Fruit fly (Drosophila melanogaster) whole organism, embryonic: ENCODE results near the gene CG9782.
A peak's percentile ranks its signal among the peaks of the same experiment; 100 is the strongest.

ENCODE experiments used
- ATbp ChIP-seq: fragments of 200-800 bp; sonication (Bioruptor generic); optimal IDR thresholded peaks from 2 replicates; lab custom pipeline; 2017; ENCODE audit warnings: missing biosample characterization, mild to moderate bottlenecking, missing genetic modification characterization, missing genetic modification reagents
- Antp ChIP-seq: fragments of 200-800 bp; sonication (Bioruptor generic); optimal IDR thresholded peaks from 3 replicates; lab custom pipeline; 2016; ENCODE audit warnings: missing biosample characterization, missing genetic modification characterization
- BEAF-32 ChIP-seq: fragments of 200-800 bp; sonication (Bioruptor generic); optimal IDR thresholded peaks from 3 replicates; lab custom pipeline; 2017; ENCODE audit warnings: missing biosample characterization, missing genetic modification characterization, mild to moderate bottlenecking, moderate library complexity, missing genetic modification reagents
- Bdp1 ChIP-seq: fragments of 200-800 bp; sonication (Bioruptor generic); optimal IDR thresholded peaks from 3 replicates; lab custom pipeline; 2016; ENCODE audit warnings: missing biosample characterization, missing genetic modification characterization
- CG11504 ChIP-seq: fragments of 200-800 bp; sonication (Bioruptor generic); optimal IDR thresholded peaks from 3 replicates; lab custom pipeline; 2019; ENCODE audit warnings: missing biosample characterization, mild to moderate bottlenecking, missing genetic modification characterization, moderate library complexity
- CG11696 ChIP-seq: fragments of 200-800 bp; sonication (Bioruptor generic); IDR thresholded peaks from 2 replicates; pipeline ENCODE4 v1.3.6; 2022; ENCODE audit warnings: missing biosample characterization, missing genetic modification characterization
- CG12942 ChIP-seq: fragments of 200-800 bp; sonication (Bioruptor generic); optimal IDR thresholded peaks from 3 replicates; lab custom pipeline; 2016; ENCODE audit warnings: missing biosample characterization, missing genetic modification characterization
- CG13775 ChIP-seq: fragments of 200-800 bp; sonication (Bioruptor generic); optimal IDR thresholded peaks from 3 replicates; lab custom pipeline; 2017; ENCODE audit warnings: missing biosample characterization, mild to moderate bottlenecking, missing genetic modification characterization
- CG13894 ChIP-seq: fragments of 200-800 bp; sonication (Bioruptor generic); optimal IDR thresholded peaks from 3 replicates; lab custom pipeline; 2018; ENCODE audit warnings: missing biosample characterization, mild to moderate bottlenecking, missing genetic modification characterization, moderate library complexity
- CG15601 ChIP-seq: fragments of 200-800 bp; sonication (Bioruptor generic); optimal IDR thresholded peaks from 3 replicates; lab custom pipeline; 2019; ENCODE audit warnings: missing biosample characterization, mild to moderate bottlenecking, missing genetic modification characterization, moderate library complexity
- CG1603 ChIP-seq: fragments of 200-800 bp; sonication (Bioruptor generic); optimal IDR thresholded peaks from 2 replicates; lab custom pipeline; 2019; ENCODE audit warnings: missing biosample characterization, mild to moderate bottlenecking, missing genetic modification characterization, moderate library complexity
- CG17361 ChIP-seq: fragments of 200-800 bp; sonication (Bioruptor generic); IDR thresholded peaks from 3 replicates; pipeline ENCODE4 v1.3.6; 2022; ENCODE audit warnings: missing biosample characterization, missing genetic modification characterization
- CG18262 ChIP-seq: fragments of 200-800 bp; optimal IDR thresholded peaks from 3 replicates; lab custom pipeline; 2019; ENCODE audit warnings: missing biosample characterization, mild to moderate bottlenecking, missing genetic modification characterization, moderate library complexity
- CG18599 ChIP-seq: fragments of 200-800 bp; sonication (Bioruptor generic); optimal IDR thresholded peaks from 3 replicates; lab custom pipeline; 2017; ENCODE audit warnings: missing biosample characterization, missing genetic modification characterization, mild to moderate bottlenecking, moderate library complexity, missing genetic modification reagents
- CG2116 ChIP-seq: fragments of 200-800 bp; sonication (Bioruptor generic); optimal IDR thresholded peaks from 3 replicates; lab custom pipeline; 2018; ENCODE audit warnings: missing biosample characterization, mild to moderate bottlenecking, missing genetic modification characterization
- CG4424 ChIP-seq: fragments of 200-800 bp; sonication (Bioruptor generic); optimal IDR thresholded peaks from 3 replicates; lab custom pipeline; 2016; ENCODE audit warnings: missing biosample characterization, missing genetic modification characterization
- CG4730 ChIP-seq: fragments of 200-800 bp; sonication (Bioruptor generic); IDR thresholded peaks from 2 replicates; pipeline ENCODE4 v1.3.6; 2022; ENCODE audit warnings: missing biosample characterization, missing genetic modification characterization
- CG6689 ChIP-seq: fragments of 200-800 bp; sonication (Bioruptor generic); IDR thresholded peaks from 2 replicates; pipeline ENCODE4 v1.3.6; 2022; ENCODE audit warnings: missing biosample characterization, missing genetic modification characterization
- CG7786 ChIP-seq: fragments of 200-800 bp; sonication (Bioruptor generic); optimal IDR thresholded peaks from 2 replicates; lab custom pipeline; 2016; ENCODE audit warnings: missing biosample characterization, missing genetic modification characterization
- CG7963 ChIP-seq: fragments of 200-800 bp; sonication (Bioruptor generic); IDR thresholded peaks from 3 replicates; pipeline ENCODE4 v1.3.6; 2022; ENCODE audit warnings: missing biosample characterization, missing genetic modification characterization; ENCODE audit not compliant: partially characterized antibody
- CG8359 ChIP-seq: fragments of 200-800 bp; sonication (Bioruptor generic); optimal IDR thresholded peaks from 2 replicates; lab custom pipeline; 2017; ENCODE audit warnings: missing biosample characterization, mild to moderate bottlenecking, missing genetic modification characterization, borderline replicate concordance
- CG8478 ChIP-seq: fragments of >200 bp; optimal IDR thresholded peaks from 2 replicates; lab custom pipeline; 2018
- CG9215 ChIP-seq: fragments of 200-800 bp; sonication (Bioruptor generic); IDR thresholded peaks from 2 replicates; pipeline ENCODE4 v1.3.6; 2022; ENCODE audit warnings: missing biosample characterization, missing genetic modification characterization
- HHEX ChIP-seq: fragments of 200-800 bp; sonication (Bioruptor generic); optimal IDR thresholded peaks from 3 replicates; lab custom pipeline; 2017; ENCODE audit warnings: missing biosample characterization, mild to moderate bottlenecking, missing genetic modification characterization, missing genetic modification reagents
- Hr3 ChIP-seq: fragments of 200-800 bp; sonication (Bioruptor generic); optimal IDR thresholded peaks from 3 replicates; lab custom pipeline; 2016; ENCODE audit warnings: missing biosample characterization, missing genetic modification characterization
- Med ChIP-seq: fragments of 200-800 bp; sonication (Bioruptor generic); peaks from one replicate; lab custom pipeline; 2016; ENCODE audit warnings: missing biosample characterization, missing genetic modification characterization, mild to moderate bottlenecking, inconsistent platforms, moderate library complexity
- Rfx ChIP-seq: fragments of 200-800 bp; sonication (Bioruptor generic); IDR thresholded peaks from 2 replicates; pipeline ENCODE4 v1.3.6; 2022; ENCODE audit warnings: missing biosample characterization, missing genetic modification characterization
- Trl ChIP-seq, 3 experiments: fragments of >200 bp in 2 of 3; fragments of 200-800 bp in 1 of 3; sonication (Bioruptor generic) in 1 of 3; optimal IDR thresholded peaks; 2 replicates in 1 of 3; 3 replicates in 2 of 3; lab custom pipeline; 2016 to 2017; ENCODE audit warnings: missing biosample characterization in 1 of 3, missing genetic modification characterization in 1 of 3
- Xbp1 ChIP-seq: fragments of 200-800 bp; sonication (Bioruptor generic); optimal IDR thresholded peaks from 3 replicates; lab custom pipeline; 2016; ENCODE audit warnings: missing biosample characterization, mild to moderate bottlenecking, missing genetic modification characterization
- YL-1 ChIP-seq: fragments of 200-800 bp; sonication (Bioruptor generic); optimal IDR thresholded peaks from 3 replicates; lab custom pipeline; 2017; ENCODE audit warnings: missing biosample characterization, mild to moderate bottlenecking, missing genetic modification characterization
- az2 ChIP-seq: fragments of 200-800 bp; sonication (Bioruptor generic); optimal IDR thresholded peaks from 3 replicates; lab custom pipeline; 2016; ENCODE audit warnings: missing biosample characterization, missing genetic modification characterization
- bab2 ChIP-seq: fragments of 200-800 bp; sonication (Bioruptor generic); optimal IDR thresholded peaks from 2 replicates; lab custom pipeline; 2016; ENCODE audit warnings: missing biosample characterization, missing genetic modification characterization
- cas ChIP-seq: fragments of 200-800 bp; sonication (Bioruptor generic); IDR thresholded peaks from 2 replicates; pipeline ENCODE4 v1.3.6; 2022; ENCODE audit warnings: missing biosample characterization, missing genetic modification characterization
- chif ChIP-seq, 2 experiments: fragments of 200-800 bp; sonication (Bioruptor generic); optimal IDR thresholded peaks; 3 replicates each; lab custom pipeline; 2016; ENCODE audit warnings: missing biosample characterization in 2 of 2, missing genetic modification characterization in 2 of 2
- danr ChIP-seq: fragments of 200-800 bp; sonication (Bioruptor generic); IDR thresholded peaks from 2 replicates; pipeline ENCODE4 v1.3.6; 2022; ENCODE audit warnings: missing biosample characterization, missing genetic modification characterization
- disco-r ChIP-seq: fragments of 200-800 bp; sonication (Bioruptor generic); optimal IDR thresholded peaks from 2 replicates; lab custom pipeline; 2016; ENCODE audit warnings: missing biosample characterization, missing genetic modification characterization
- dmrt99B ChIP-seq: fragments of 200-800 bp; sonication (Bioruptor generic); optimal IDR thresholded peaks from 2 replicates; lab custom pipeline; 2018; ENCODE audit warnings: missing biosample characterization, mild to moderate bottlenecking, missing genetic modification characterization, moderate library complexity
- gce ChIP-seq: fragments of 200-800 bp; sonication (Bioruptor generic); IDR thresholded peaks from 3 replicates; pipeline ENCODE4 v1.3.6; 2022; ENCODE audit warnings: missing biosample characterization, missing genetic modification characterization
- gem ChIP-seq: fragments of 200-800 bp; sonication (Bioruptor generic); optimal IDR thresholded peaks from 2 replicates; lab custom pipeline; 2019; ENCODE audit warnings: missing biosample characterization, mild to moderate bottlenecking, missing genetic modification characterization, moderate library complexity
- gsb ChIP-seq: fragments of 200-800 bp; sonication (Bioruptor generic); IDR thresholded peaks from 2 replicates; pipeline ENCODE4 v1.3.6; 2022; ENCODE audit warnings: missing biosample characterization, missing genetic modification characterization
- her ChIP-seq: fragments of 200-800 bp; sonication (Bioruptor generic); optimal IDR thresholded peaks from 2 replicates; lab custom pipeline; 2016; ENCODE audit warnings: missing biosample characterization, missing genetic modification characterization
- hth ChIP-seq: fragments of >200 bp; optimal IDR thresholded peaks from 2 replicates; lab custom pipeline; 2017; ENCODE audit warnings: inconsistent platforms
- knrl ChIP-seq: fragments of 200-800 bp; sonication (Bioruptor generic); IDR thresholded peaks from 3 replicates; pipeline ENCODE4 v1.3.6; 2022; ENCODE audit warnings: missing biosample characterization, missing genetic modification characterization; ENCODE audit not compliant: partially characterized antibody
- nau ChIP-seq: fragments of 200-800 bp; sonication (Bioruptor generic); optimal IDR thresholded peaks from 3 replicates; lab custom pipeline; 2017; ENCODE audit warnings: missing biosample characterization, mild to moderate bottlenecking, missing genetic modification characterization, missing genetic modification reagents
- pan ChIP-seq, 4 experiments: fragments of >200 bp in 3 of 4; fragments of 200-800 bp in 1 of 4; sonication (Bioruptor generic) in 1 of 4; optimal IDR thresholded peaks in 3 of 4; IDR thresholded peaks in 1 of 4; 2 replicates each; pipeline versions ENCODE4 v1.3.6 to Lab custom; 2017 to 2022; ENCODE audit warnings: missing biosample characterization in 2 of 4, missing genetic modification characterization in 2 of 4, mixed read lengths in 1 of 4
- pzg ChIP-seq: fragments of 200-800 bp; sonication (Bioruptor generic); optimal IDR thresholded peaks from 3 replicates; lab custom pipeline; 2018; ENCODE audit warnings: missing biosample characterization, mild to moderate bottlenecking, missing genetic modification characterization, moderate library complexity
- rib ChIP-seq: fragments of 200-800 bp; sonication (Bioruptor generic); IDR thresholded peaks from 2 replicates; pipeline ENCODE4 v1.3.6; 2022; ENCODE audit warnings: missing biosample characterization, missing genetic modification characterization
- sr ChIP-seq: fragments of 200-800 bp; sonication (Bioruptor generic); IDR thresholded peaks from 3 replicates; pipeline ENCODE4 v1.3.6; 2022; ENCODE audit warnings: missing biosample characterization, missing genetic modification characterization
- vvl ChIP-seq: fragments of 200-800 bp; sonication (Bioruptor generic); IDR thresholded peaks from 2 replicates; pipeline ENCODE4 v1.3.6; 2022; ENCODE audit warnings: missing biosample characterization, missing genetic modification characterization
- zf30C ChIP-seq: fragments of 200-800 bp; sonication (Bioruptor generic); optimal IDR thresholded peaks from 3 replicates; lab custom pipeline; 2018; ENCODE audit warnings: missing biosample characterization, mild to moderate bottlenecking, missing genetic modification characterization
- zfh1 ChIP-seq: fragments of 200-800 bp; sonication (Bioruptor generic); IDR thresholded peaks from 3 replicates; pipeline ENCODE4 v1.3.6; 2022; ENCODE audit warnings: missing biosample characterization, missing genetic modification characterization

Gene CG9782

DNA sequence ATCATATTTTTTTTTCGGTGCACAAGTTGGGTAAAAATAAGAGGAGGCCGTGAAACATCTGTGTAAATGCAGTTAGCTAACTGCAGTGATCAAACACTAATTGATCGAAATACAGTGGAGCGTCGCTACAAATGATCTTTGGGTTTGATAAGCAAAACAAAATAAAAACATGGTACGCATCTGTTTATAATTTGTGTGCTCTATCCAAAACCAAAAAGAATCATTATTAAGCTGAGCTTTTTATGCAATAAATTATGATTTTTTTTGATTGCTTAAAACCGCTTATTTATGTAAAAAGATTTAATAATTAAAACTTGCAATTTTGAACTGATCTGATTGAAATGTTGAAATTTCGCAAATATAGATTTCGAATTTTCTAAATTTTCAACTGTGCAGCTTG is 48.9 kb upstream of the CG9782 start (continued):
- TF ChIP-seq BEAF-32 (GFP tag; lab: Kevin White, UChicago) (no peak), gem (tag; lab: Kevin White, UChicago) (peak; percentile 51), chif (GFP tag; optimal IDR thresholded peaks at IDR 0.05; lab: Kevin White, UChicago) (no peak), zf30C (GFP tag; lab: Kevin White, UChicago) (no peak), danr (GFP tag; lab: Robert Waterston, UW) (no peak), her (GFP tag; lab: Kevin White, UChicago) (no peak), Antp (GFP tag; lab: Kevin White, UChicago) (no peak), CG7786 (GFP tag; lab: Kevin White, UChicago) (no peak), pzg (GFP tag; lab: Kevin White, UChicago) (no peak), CG9215 (no peak), CG6689 (GFP tag; lab: Robert Waterston, UW) (0 out of 2 replicates have a peak, but pooled peaks have one; percentile 9), zfh1 (peak; percentile 31; the same call in 1 of the 3 replicates), disco-r (GFP tag; lab: Kevin White, UChicago) (no peak), CG7963 (GFP tag; lab: Robert Waterston, UW) (no peak), Hr3 (no peak), CG12942 (no peak), gce (GFP tag; lab: Robert Waterston, UW) (no peak), CG11696 (GFP tag; lab: Robert Waterston, UW) (no peak), CG1603 (tag; lab: Kevin White, UChicago) (no peak), CG4730 (GFP tag; lab: Robert Waterston, UW) (no peak), CG13894 (tag; lab: Kevin White, UChicago) (no peak), CG2116 (GFP tag; lab: Kevin White, UChicago) (no peak), Xbp1 (GFP tag; lab: Kevin White, UChicago) (no peak), hth (no peak), pan (optimal IDR thresholded peaks at IDR 0.05; lab: Kevin White, UChicago) (no peak), pan (GFP tag; optimal IDR thresholded peaks at IDR 0.05 in 1 of 2, IDR thresholded peaks at IDR 0.05 in 1 of 2) (no peak), az2 (GFP tag; lab: Kevin White, UChicago) (peak; percentile 13), CG15601 (tag; lab: Kevin White, UChicago) (no peak), bab2 (GFP tag; lab: Kevin White, UChicago) (no peak), sr (no peak), ATbp (peak; percentile 29), YL-1 (no peak), CG13775 (GFP tag; lab: Kevin White, UChicago) (no peak), CG4424 (GFP tag; lab: Kevin White, UChicago) (no peak), CG17361 (GFP tag; lab: Robert Waterston, UW) (peak; percentile 52; the same call in 2 of the 3 replicates), Med (GFP tag; lab: Kevin White, UChicago) (no peak), CG18599 (no peak), Rfx (no peak), CG8359 (GFP tag; lab: Kevin White, UChicago) (no peak), rib (GFP tag; lab: Robert Waterston, UW) (no peak), gsb (GFP tag; lab: Robert Waterston, UW) (no peak), vvl (no peak), knrl (GFP tag; lab: Robert Waterston, UW) (no peak), HHEX (no peak), cas (GFP tag; lab: Robert Waterston, UW) (no peak), nau (GFP tag; lab: Kevin White, UChicago) (no peak), CG8478 (lab: Kevin White, UChicago) (no peak), dmrt99B (peak; percentile 52), Trl (optimal IDR thresholded peaks at IDR 0.05; lab: Kevin White, UChicago) (no peak), Trl (GFP tag; optimal IDR thresholded peaks at IDR 0.05; lab: Kevin White, UChicago) (no peak), Bdp1 (GFP tag; lab: Kevin White, UChicago) (no peak), CG18262 (tag; lab: Kevin White, UChicago) (peak; percentile 37), CG11504 (peak; percentile 43)
